Fruit fly (Drosophila melanogaster): ENCODE measurements around the gene Cip4.

Cip4 gene

DNA sequence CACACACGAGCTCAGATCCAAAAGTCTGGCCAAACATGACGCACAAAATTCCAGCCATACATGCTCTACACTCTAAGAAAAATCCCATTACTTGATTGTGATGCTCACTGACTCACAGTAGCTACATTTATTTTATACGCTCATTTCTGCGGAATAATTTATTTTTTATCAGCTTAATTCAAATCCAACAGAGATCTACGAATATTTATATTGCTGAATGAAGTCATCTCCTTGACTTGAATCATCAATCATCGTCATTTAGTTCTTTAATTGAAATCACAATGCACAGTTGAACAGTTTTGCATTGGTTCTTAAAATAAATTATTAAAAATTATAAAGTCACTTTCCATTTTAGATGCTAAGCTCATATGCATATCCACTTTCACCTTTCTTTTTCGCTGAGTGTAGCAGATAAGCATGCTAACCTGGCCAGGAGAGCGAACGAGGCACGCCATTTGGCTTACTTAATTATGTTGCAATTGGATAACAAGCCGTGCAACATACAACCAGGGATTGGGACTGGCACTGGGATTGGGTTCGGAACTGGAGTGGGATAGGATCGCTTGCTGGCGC lies 31.7 kb upstream of the Cip4 start (continued):
- TF ChIP-seq topi (GFP tag; optimal IDR thresholded peaks at IDR 0.05) (peak; percentile 56), dsx (GFP tag; optimal IDR thresholded peaks at IDR 0.05; ENCODE audit: poor library complexity, severe bottlenecking) (no peak), fd59A (GFP tag; optimal IDR thresholded peaks at IDR 0.05) (peak; percentile 11), Sox15 (GFP tag; optimal IDR thresholded peaks at IDR 0.05) (peak; percentile 34), lz (GFP tag; optimal IDR thresholded peaks at IDR 0.05) (peak; percentile 47), Blimp-1 (GFP tag; optimal IDR thresholded peaks at IDR 0.05) (peak; percentile 40), Hr39 (GFP tag; optimal IDR thresholded peaks at IDR 0.05) (peak; percentile 45), ss (GFP tag; optimal IDR thresholded peaks at IDR 0.05) (peak in 1 of 2 experiments; percentile 35), acj6 (GFP tag; optimal IDR thresholded peaks at IDR 0.05) (peak; percentile 37), eg (GFP tag; IDR thresholded peaks at IDR 0.05) (peak; percentile 31; the same call in 1 of the 3 replicates), CG10631 (GFP tag; optimal IDR thresholded peaks at IDR 0.05) (peak; percentile 30), fkh (GFP tag; optimal IDR thresholded peaks at IDR 0.05) (no peak), net (GFP tag; optimal IDR thresholded peaks at IDR 0.05) (peak; percentile 59), CG6276 (GFP tag; optimal IDR thresholded peaks at IDR 0.05) (peak; percentile 57)

DNA sequence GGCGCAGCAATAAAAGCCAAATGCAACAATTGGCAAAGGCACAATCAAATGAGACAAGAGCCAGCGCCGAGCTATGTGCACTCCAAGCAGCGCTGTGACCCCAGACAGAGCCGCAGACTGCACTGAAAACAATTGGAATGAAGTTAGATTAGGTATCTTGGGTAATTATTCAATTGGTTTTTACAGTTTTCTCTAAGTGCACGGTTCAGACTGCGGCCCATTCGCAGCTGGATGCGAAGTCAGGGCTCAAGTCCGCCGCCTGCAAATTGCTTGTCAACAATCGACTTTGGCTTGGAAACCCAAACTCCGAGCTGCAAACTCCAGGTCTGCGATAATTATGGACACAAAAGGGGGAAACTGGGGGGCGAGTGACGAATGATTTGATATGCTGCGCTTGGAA lies 29.7 kb upstream of the Cip4 start:
- TF ChIP-seq Blimp-1 (GFP tag; optimal IDR thresholded peaks at IDR 0.05) = no peak
- no peak for TF ChIP-seq Lpt (GFP tag; optimal IDR thresholded peaks at IDR 0.05)
- no peak for TF ChIP-seq CG10669 (GFP tag; optimal IDR thresholded peaks at IDR 0.05)
- no peak for TF ChIP-seq acj6 (GFP tag; optimal IDR thresholded peaks at IDR 0.05)
- TF ChIP-seq fd59A (GFP tag; optimal IDR thresholded peaks at IDR 0.05) = no peak
- TF ChIP-seq achi (GFP tag; optimal IDR thresholded peaks at IDR 0.05) = peak; percentile 10
- no peak for TF ChIP-seq CG9139 (GFP tag; optimal IDR thresholded peaks at IDR 0.05)
- no peak; the same call in 1 of the 2 replicates for TF ChIP-seq Gug (GFP tag; IDR thresholded peaks at IDR 0.05)
- no peak for TF ChIP-seq esn (GFP tag; optimal IDR thresholded peaks at IDR 0.05)
- peak; percentile 20 for TF ChIP-seq CG6276 (GFP tag; optimal IDR thresholded peaks at IDR 0.05)
- peak in 1 of 2 experiments; percentile 21 for TF ChIP-seq salr (GFP tag; optimal IDR thresholded peaks at IDR 0.05)
- no peak for TF ChIP-seq CG8319 (GFP tag; optimal IDR thresholded peaks at IDR 0.05)
- TF ChIP-seq CG3919 (GFP tag; optimal IDR thresholded peaks at IDR 0.05) = peak; percentile 37
- no peak for TF ChIP-seq Eip93F (GFP tag; optimal IDR thresholded peaks at IDR 0.05)
- TF ChIP-seq Hr4 (GFP tag; optimal IDR thresholded peaks at IDR 0.05) = peak; percentile 16
- TF ChIP-seq CG6792 (GFP tag; optimal IDR thresholded peaks at IDR 0.05) = no peak
- TF ChIP-seq Sox102F (GFP tag; optimal IDR thresholded peaks at IDR 0.05) = no peak
- no peak for TF ChIP-seq topi (GFP tag; optimal IDR thresholded peaks at IDR 0.05)
- TF ChIP-seq CG8632 (GFP tag; optimal IDR thresholded peaks at IDR 0.05) = no peak
- TF ChIP-seq fkh (GFP tag; optimal IDR thresholded peaks at IDR 0.05) = no peak
- no peak for TF ChIP-seq Ets96B (tag; optimal IDR thresholded peaks at IDR 0.05)
- no peak for TF ChIP-seq Hr39 (GFP tag; optimal IDR thresholded peaks at IDR 0.05)
- no peak for TF ChIP-seq lz (GFP tag; optimal IDR thresholded peaks at IDR 0.05)
- no peak for TF ChIP-seq Sox15 (GFP tag; optimal IDR thresholded peaks at IDR 0.05)
- TF ChIP-seq CG15336 (GFP tag; IDR thresholded peaks at IDR 0.05) = no peak
- no peak for TF ChIP-seq CG34406 (GFP tag; optimal IDR thresholded peaks at IDR 0.05)
- no peak for TF ChIP-seq CG11762 (GFP tag; optimal IDR thresholded peaks at IDR 0.05; ENCODE audit: insufficient read depth)
- no peak for TF ChIP-seq fd85E (GFP tag; optimal IDR thresholded peaks at IDR 0.05)
- no peak for TF ChIP-seq CG10631 (GFP tag; optimal IDR thresholded peaks at IDR 0.05)
- no peak for TF ChIP-seq cyc (GFP tag; optimal IDR thresholded peaks at IDR 0.05)
- TF ChIP-seq eg (GFP tag; IDR thresholded peaks at IDR 0.05) = peak; percentile 39; the same call in 2 of the 3 replicates
- TF ChIP-seq CG11294 (GFP tag; IDR thresholded peaks at IDR 0.05) = no peak
- no peak for TF ChIP-seq CG3032 (tag; optimal IDR thresholded peaks at IDR 0.05)
- no peak for TF ChIP-seq Smox (GFP tag; optimal IDR thresholded peaks at IDR 0.05)
- TF ChIP-seq CG6854 (GFP tag; optimal IDR thresholded peaks at IDR 0.05) = no peak
- TF ChIP-seq pdm3 (GFP tag; optimal IDR thresholded peaks at IDR 0.05) = no peak
- TF ChIP-seq CG32006 (GFP tag; optimal IDR thresholded peaks at IDR 0.05) = peak; percentile 29
- no peak for TF ChIP-seq Ets21C (GFP tag; optimal IDR thresholded peaks at IDR 0.05)
- TF ChIP-seq spab (GFP tag; optimal IDR thresholded peaks at IDR 0.05) = no peak
- TF ChIP-seq CG6163 (GFP tag; IDR thresholded peaks at IDR 0.05) = peak; percentile 45; the same call in 1 of the 3 replicates
- TF ChIP-seq Sox14 (GFP tag; optimal IDR thresholded peaks at IDR 0.05) = peak; percentile 8
- no peak for TF ChIP-seq CG6808 (GFP tag; optimal IDR thresholded peaks at IDR 0.05)
- TF ChIP-seq CG11902 (GFP tag; optimal IDR thresholded peaks at IDR 0.05) = no peak
- no peak for TF ChIP-seq Met (GFP tag; optimal IDR thresholded peaks at IDR 0.05)

Data from whole organism, prepupa.